Worm (Caenorhabditis elegans) whole organism, L3 larva: Measurements from ENCODE around the gene F55C9.14.

Source experiments
- lin-39 ChIP-seq: fragments of 150-350 bp; optimal IDR thresholded peaks from 2 replicates; lab custom pipeline; 2018; ENCODE audit warnings: missing biosample characterization, missing genetic modification reagents, missing genetic modification characterization
- nhr-23 ChIP-seq: fragments of 150-350 bp; optimal IDR thresholded peaks from 2 replicates; lab custom pipeline; 2014; ENCODE audit warnings: missing biosample characterization, missing genetic modification reagents, missing genetic modification characterization
- nhr-237 ChIP-seq: fragments of 150-350 bp; optimal IDR thresholded peaks from 2 replicates; lab custom pipeline; 2014; ENCODE audit warnings: missing biosample characterization, missing genetic modification characterization

DNA sequence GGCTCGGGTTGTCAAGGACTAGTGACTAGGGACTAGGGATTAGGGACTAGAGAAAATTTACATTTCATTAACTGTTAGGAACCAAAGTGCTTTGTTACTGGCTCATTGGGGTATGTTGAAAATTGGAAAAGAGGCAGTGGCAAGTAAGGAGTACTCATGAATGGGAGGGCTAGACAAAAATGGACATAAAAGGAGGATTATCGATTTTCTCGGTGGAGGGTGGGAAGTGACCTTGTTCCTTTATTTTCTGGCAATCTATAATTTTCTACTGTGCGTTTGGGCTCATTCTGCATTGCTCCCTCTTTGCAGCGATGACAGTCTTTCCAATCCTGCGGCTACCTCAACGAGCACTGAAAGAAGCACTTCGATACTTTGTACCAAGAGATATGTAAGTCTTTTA is 1.9 kb upstream of the F55C9.14 start, which contains the start of gene fbxb-60:
- no peak for TF ChIP-seq lin-39 (tag; lab: Kevin White, UChicago)
- TF ChIP-seq nhr-23 (tag; lab: Kevin White, UChicago) = no peak
- no peak for TF ChIP-seq nhr-237
